Fruit fly (Drosophila melanogaster) whole organism, adult: Measurements from ENCODE around the gene CG14096.
"Not testable (repeated sequence)": the region's sequence is repeated elsewhere in the genome, so short reads cannot be mapped to it uniquely, and the experiment has no call there.

Experiments
- Clk ChIP-seq: fragments of 200-800 bp; sonication (Bioruptor generic); optimal IDR thresholded peaks from 2 replicates; lab custom pipeline; 2017; ENCODE audit warnings: missing biosample characterization, missing genetic modification characterization
- Crg-1 ChIP-seq: fragments of 200-800 bp; sonication (Bioruptor generic); optimal IDR thresholded peaks from 2 replicates; lab custom pipeline; 2016; ENCODE audit warnings: missing biosample characterization, missing genetic modification characterization
- tj ChIP-seq: fragments of 200-800 bp; sonication (Bioruptor generic); optimal IDR thresholded peaks from 3 replicates; lab custom pipeline; 2017; ENCODE audit warnings: missing biosample characterization, mild to moderate bottlenecking, missing genetic modification characterization, moderate library complexity

- TF ChIP-seq Clk (GFP tag; lab: Kevin White, UChicago); tj; Crg-1: not testable (repeated sequence)
Observed at dm6 chr3L:19466979-19467378, at the start of gene CG14096, which contains the start of gene CG32214.
